Fruit fly (Drosophila melanogaster) whole organism, embryonic: ENCODE measurements around the gene CG5021.

Experiments
- ATbp ChIP-seq: fragments of 200-800 bp; sonication (Bioruptor generic); optimal IDR thresholded peaks from 2 replicates; lab custom pipeline; 2017; ENCODE audit warnings: missing biosample characterization, mild to moderate bottlenecking, missing genetic modification characterization, missing genetic modification reagents
- Atf6 ChIP-seq: fragments of 200-800 bp; sonication (Bioruptor generic); IDR thresholded peaks from 2 replicates; pipeline ENCODE4 v1.3.6; 2022; ENCODE audit warnings: missing biosample characterization, missing genetic modification characterization
- Awh ChIP-seq: fragments of 200-800 bp; sonication (Bioruptor generic); IDR thresholded peaks from 2 replicates; pipeline ENCODE4, ENCODE4 v1.3.6; 2022; ENCODE audit warnings: missing biosample characterization, missing genetic modification characterization
- Blimp-1 ChIP-seq: fragments of 200-800 bp; sonication (Bioruptor generic); optimal IDR thresholded peaks from 3 replicates; lab custom pipeline; 2018; ENCODE audit warnings: missing biosample characterization, missing genetic modification characterization, mild to moderate bottlenecking, moderate library complexity, missing genetic modification reagents
- CG11398 ChIP-seq: fragments of 200-800 bp; sonication (Bioruptor generic); optimal IDR thresholded peaks from 2 replicates; lab custom pipeline; 2016; ENCODE audit warnings: missing biosample characterization, missing genetic modification characterization
- CG13287 ChIP-seq: fragments of 200-800 bp; sonication (Bioruptor generic); IDR thresholded peaks from 2 replicates; pipeline ENCODE4 v1.3.6; 2022; ENCODE audit warnings: missing biosample characterization, missing genetic modification characterization; ENCODE audit not compliant: partially characterized antibody
- CG15696 ChIP-seq: fragments of 200-800 bp; sonication (Bioruptor generic); optimal IDR thresholded peaks from 2 replicates; lab custom pipeline; 2019; ENCODE audit warnings: missing biosample characterization, mild to moderate bottlenecking, missing genetic modification characterization, moderate library complexity
- CG1647 ChIP-seq: fragments of 200-800 bp; sonication (Bioruptor generic); optimal IDR thresholded peaks from 3 replicates; lab custom pipeline; 2016; ENCODE audit warnings: missing biosample characterization, missing genetic modification characterization
- CG16815 ChIP-seq: fragments of 200-800 bp; sonication (Bioruptor generic); optimal IDR thresholded peaks from 3 replicates; lab custom pipeline; 2017; ENCODE audit warnings: missing biosample characterization, mild to moderate bottlenecking, missing genetic modification characterization
- CG17186 ChIP-seq: fragments of 200-800 bp; sonication (Bioruptor generic); optimal IDR thresholded peaks from 3 replicates; lab custom pipeline; 2017; ENCODE audit warnings: missing biosample characterization, missing genetic modification reagents, missing genetic modification characterization
- CG17359 ChIP-seq: fragments of 200-800 bp; sonication (Bioruptor generic); optimal IDR thresholded peaks from 3 replicates; lab custom pipeline; 2018; ENCODE audit warnings: missing biosample characterization, mild to moderate bottlenecking, missing genetic modification characterization, moderate library complexity
- CG5180 ChIP-seq: fragments of 200-800 bp; sonication (Bioruptor generic); optimal IDR thresholded peaks from 3 replicates; lab custom pipeline; 2017; ENCODE audit warnings: missing biosample characterization, missing genetic modification characterization, mild to moderate bottlenecking, moderate library complexity, missing genetic modification reagents
- CG8281 ChIP-seq: fragments of 200-800 bp; sonication (Bioruptor generic); optimal IDR thresholded peaks from 2 replicates; lab custom pipeline; 2018; ENCODE audit warnings: missing biosample characterization, mild to moderate bottlenecking, missing genetic modification characterization, moderate library complexity
- CG8924 ChIP-seq: fragments of 200-800 bp; optimal IDR thresholded peaks from 3 replicates; lab custom pipeline; 2019; ENCODE audit warnings: missing biosample characterization, mild to moderate bottlenecking, missing genetic modification characterization, moderate library complexity
- CTCF ChIP-seq: fragments of 200-800 bp; sonication (Bioruptor generic); optimal IDR thresholded peaks from 2 replicates; lab custom pipeline; 2017; ENCODE audit warnings: missing biosample characterization, mild to moderate bottlenecking, missing genetic modification characterization, moderate library complexity
- Dad ChIP-seq: fragments of 200-800 bp; sonication (Bioruptor generic); optimal IDR thresholded peaks from 3 replicates; lab custom pipeline; 2016; ENCODE audit warnings: missing biosample characterization, missing genetic modification characterization
- E2f1 ChIP-seq: fragments of 200-800 bp; sonication (Bioruptor generic); IDR thresholded peaks from 2 replicates; pipeline ENCODE4 v1.3.6; 2022; ENCODE audit warnings: missing biosample characterization, missing genetic modification characterization
- Ets65A ChIP-seq: fragments of 200-800 bp; sonication (Bioruptor generic); peaks from one replicate; lab custom pipeline; 2016; ENCODE audit warnings: missing biosample characterization, missing genetic modification characterization
- Fer1 ChIP-seq: fragments of 200-800 bp; sonication (Bioruptor generic); optimal IDR thresholded peaks from 2 replicates; lab custom pipeline; 2017; ENCODE audit warnings: missing biosample characterization, mild to moderate bottlenecking, missing genetic modification characterization
- Hr3 ChIP-seq: fragments of 200-800 bp; sonication (Bioruptor generic); optimal IDR thresholded peaks from 3 replicates; lab custom pipeline; 2016; ENCODE audit warnings: missing biosample characterization, missing genetic modification characterization
- Lhr ChIP-seq: fragments of 200-800 bp; sonication (Bioruptor generic); optimal IDR thresholded peaks from 3 replicates; lab custom pipeline; 2017; ENCODE audit warnings: mild to moderate bottlenecking, missing biosample characterization, missing genetic modification reagents, missing genetic modification characterization
- Lim3 ChIP-seq: fragments of 200-800 bp; sonication (Bioruptor generic); IDR thresholded peaks from 2 replicates; pipeline ENCODE4 v1.3.6; 2022; ENCODE audit warnings: missing biosample characterization, missing genetic modification characterization
- Med ChIP-seq: fragments of 200-800 bp; sonication (Bioruptor generic); peaks from one replicate; lab custom pipeline; 2016; ENCODE audit warnings: missing biosample characterization, missing genetic modification characterization, mild to moderate bottlenecking, inconsistent platforms, moderate library complexity
- Meics ChIP-seq: fragments of 200-800 bp; sonication (Bioruptor generic); optimal IDR thresholded peaks from 2 replicates; lab custom pipeline; 2017; ENCODE audit warnings: missing biosample characterization, mild to moderate bottlenecking, missing genetic modification characterization
- Opbp ChIP-seq: fragments of 200-800 bp; sonication (Bioruptor generic); IDR thresholded peaks from 3 replicates; pipeline ENCODE4 v1.3.6; 2022; ENCODE audit warnings: missing biosample characterization, missing genetic modification characterization; ENCODE audit not compliant: partially characterized antibody
- Rx ChIP-seq: fragments of 200-800 bp; sonication (Bioruptor generic); IDR thresholded peaks from 2 replicates; pipeline ENCODE4 v1.3.6; 2022; ENCODE audit warnings: missing biosample characterization, missing genetic modification characterization
- Xbp1 ChIP-seq: fragments of 200-800 bp; sonication (Bioruptor generic); optimal IDR thresholded peaks from 3 replicates; lab custom pipeline; 2016; ENCODE audit warnings: missing biosample characterization, mild to moderate bottlenecking, missing genetic modification characterization
- al ChIP-seq: fragments of 200-800 bp; sonication (Bioruptor generic); IDR thresholded peaks from 2 replicates; pipeline ENCODE4 v1.3.6; 2022; ENCODE audit warnings: missing biosample characterization, missing genetic modification characterization
- ash1 ChIP-seq: fragments of 200-800 bp; sonication (Bioruptor generic); optimal IDR thresholded peaks from 2 replicates; lab custom pipeline; 2018; ENCODE audit warnings: missing biosample characterization, mild to moderate bottlenecking, missing genetic modification characterization
- az2 ChIP-seq: fragments of 200-800 bp; sonication (Bioruptor generic); optimal IDR thresholded peaks from 3 replicates; lab custom pipeline; 2016; ENCODE audit warnings: missing biosample characterization, missing genetic modification characterization
- bab2 ChIP-seq: fragments of 200-800 bp; sonication (Bioruptor generic); optimal IDR thresholded peaks from 2 replicates; lab custom pipeline; 2016; ENCODE audit warnings: missing biosample characterization, missing genetic modification characterization
- bowl ChIP-seq: fragments of 200-800 bp; sonication (Bioruptor generic); IDR thresholded peaks from 2 replicates; pipeline ENCODE4 v1.3.6; 2022; ENCODE audit warnings: missing biosample characterization, missing genetic modification characterization
- cg ChIP-seq: fragments of 200-800 bp; sonication (Bioruptor generic); optimal IDR thresholded peaks from 3 replicates; lab custom pipeline; 2019; ENCODE audit warnings: missing biosample characterization, mild to moderate bottlenecking, missing genetic modification characterization, moderate library complexity
- ci ChIP-seq: fragments of 200-800 bp; sonication (Bioruptor generic); IDR thresholded peaks from 3 replicates; pipeline ENCODE4 v1.3.6; 2022; ENCODE audit warnings: missing biosample characterization, missing genetic modification characterization
- croc ChIP-seq: fragments of 200-800 bp; sonication (Bioruptor generic); conservative IDR thresholded peaks from 3 replicates; pipeline ENCODE4 v1.3.6; 2022; ENCODE audit warnings: missing biosample characterization, missing genetic modification characterization
- fd96Cb ChIP-seq: fragments of 200-800 bp; sonication (Bioruptor generic); optimal IDR thresholded peaks from 2 replicates; lab custom pipeline; 2018; ENCODE audit warnings: missing biosample characterization, mild to moderate bottlenecking, missing genetic modification characterization, moderate library complexity
- ftz-f1 ChIP-seq: fragments of 200-800 bp; sonication (Bioruptor generic); optimal IDR thresholded peaks from 2 replicates; lab custom pipeline; 2016; ENCODE audit warnings: missing biosample characterization, missing genetic modification characterization
- gsb-n ChIP-seq: fragments of 200-800 bp; sonication (Bioruptor generic); optimal IDR thresholded peaks from 3 replicates; lab custom pipeline; 2018; ENCODE audit warnings: missing biosample characterization, mild to moderate bottlenecking, missing genetic modification characterization
- lbe ChIP-seq: fragments of 200-800 bp; sonication (Bioruptor generic); optimal IDR thresholded peaks from 2 replicates; lab custom pipeline; 2016; ENCODE audit warnings: missing biosample characterization, mild to moderate bottlenecking, missing genetic modification characterization
- maf-S ChIP-seq: fragments of 200-800 bp; sonication (Bioruptor generic); optimal IDR thresholded peaks from 2 replicates; lab custom pipeline; 2016; ENCODE audit warnings: missing biosample characterization, missing genetic modification characterization
- peb ChIP-seq: fragments of 200-800 bp; sonication (Bioruptor generic); IDR thresholded peaks from 2 replicates; pipeline ENCODE4 v1.3.6; 2022; ENCODE audit warnings: missing biosample characterization, missing genetic modification characterization
- pfk ChIP-seq: fragments of 200-800 bp; sonication (Bioruptor generic); optimal IDR thresholded peaks from 2 replicates; lab custom pipeline; 2018; ENCODE audit warnings: missing biosample characterization, mild to moderate bottlenecking, missing genetic modification characterization, moderate library complexity
- rib ChIP-seq: fragments of 200-800 bp; sonication (Bioruptor generic); IDR thresholded peaks from 2 replicates; pipeline ENCODE4 v1.3.6; 2022; ENCODE audit warnings: missing biosample characterization, missing genetic modification characterization
- run ChIP-seq: fragments of 200-800 bp; sonication (Bioruptor generic); optimal IDR thresholded peaks from 3 replicates; lab custom pipeline; 2018; ENCODE audit warnings: missing biosample characterization, mild to moderate bottlenecking, missing genetic modification characterization
- slp2 ChIP-seq: fragments of 200-800 bp; sonication (Bioruptor generic); optimal IDR thresholded peaks from 2 replicates; lab custom pipeline; 2016; ENCODE audit warnings: missing biosample characterization, missing genetic modification characterization
- ssp ChIP-seq: fragments of 200-800 bp; sonication (Bioruptor generic); IDR thresholded peaks from 2 replicates; pipeline ENCODE4 v1.3.6; 2022; ENCODE audit warnings: missing biosample characterization, missing genetic modification characterization
- tgo ChIP-seq: fragments of 200-800 bp; sonication (Bioruptor generic); IDR thresholded peaks from 3 replicates; pipeline ENCODE4 v1.3.6; 2022; ENCODE audit warnings: missing biosample characterization, missing genetic modification characterization
- toy ChIP-seq: fragments of 200-800 bp; sonication (Bioruptor generic); IDR thresholded peaks from 2 replicates; pipeline ENCODE4 v1.3.6; 2022; ENCODE audit warnings: missing biosample characterization, missing genetic modification characterization
- vfl ChIP-seq: fragments of 200-800 bp; sonication (Bioruptor generic); optimal IDR thresholded peaks from 2 replicates; lab custom pipeline; 2016; ENCODE audit warnings: missing biosample characterization, missing genetic modification characterization
- vvl ChIP-seq: fragments of 200-800 bp; sonication (Bioruptor generic); IDR thresholded peaks from 2 replicates; pipeline ENCODE4 v1.3.6; 2022; ENCODE audit warnings: missing biosample characterization, missing genetic modification characterization

Gene CG5021

dm6 chr3L:8919678-8920077 is 47.0 kb upstream of the CG5021 start:
- TF ChIP-seq ATbp (GFP tag; lab: Kevin White, UChicago) (no peak), CG15696 (tag; lab: Kevin White, UChicago) (no peak), lbe (GFP tag; lab: Kevin White, UChicago) (no peak), fd96Cb (no peak), CG1647 (GFP tag; lab: Kevin White, UChicago) (no peak), CG11398 (GFP tag; lab: Kevin White, UChicago) (no peak), E2f1 (GFP tag; lab: Robert Waterston, UW) (no peak), CTCF (no peak), CG8281 (tag; lab: Kevin White, UChicago) (peak; percentile 50), gsb-n (tag; lab: Kevin White, UChicago) (no peak), rib (no peak), Opbp (GFP tag; lab: Robert Waterston, UW) (no peak), CG13287 (GFP tag; lab: Robert Waterston, UW) (no peak), ci (GFP tag; lab: Robert Waterston, UW) (no peak), slp2 (GFP tag; lab: Kevin White, UChicago) (no peak), cg (GFP tag; lab: Kevin White, UChicago) (peak; percentile 16), Xbp1 (GFP tag; lab: Kevin White, UChicago) (no peak), ssp (GFP tag; lab: Robert Waterston, UW) (no peak), bab2 (GFP tag; lab: Kevin White, UChicago) (no peak), Meics (no peak), peb (GFP tag; lab: Robert Waterston, UW) (no peak), Blimp-1 (GFP tag; lab: Kevin White, UChicago) (peak; percentile 62), az2 (GFP tag; lab: Kevin White, UChicago) (no peak), run (tag; lab: Kevin White, UChicago) (no peak), tgo (GFP tag; lab: Robert Waterston, UW) (no peak), Ets65A (no peak), Awh (GFP tag; lab: Robert Waterston, UW) (peak; percentile 60; the same call in 1 of the 2 replicates), ftz-f1 (no peak), vvl (GFP tag; lab: Robert Waterston, UW) (peak; percentile 20; the same call in 1 of the 2 replicates), ash1 (GFP tag; lab: Kevin White, UChicago) (no peak), Atf6 (no peak), CG8924 (no peak), CG17186 (GFP tag; lab: Kevin White, UChicago) (no peak), al (GFP tag; lab: Robert Waterston, UW) (no peak), Hr3 (GFP tag; lab: Kevin White, UChicago) (no peak), Lim3 (GFP tag; lab: Robert Waterston, UW) (no peak), Lhr (GFP tag; lab: Kevin White, UChicago) (no peak), CG16815 (no peak), pfk (GFP tag; lab: Kevin White, UChicago) (no peak), Med (peak; percentile 1), CG17359 (no peak), vfl (GFP tag; lab: Kevin White, UChicago) (no peak), croc (GFP tag; lab: Robert Waterston, UW) (no peak), Fer1 (GFP tag; lab: Kevin White, UChicago) (no peak), Dad (GFP tag; lab: Kevin White, UChicago) (no peak), CG5180 (GFP tag; lab: Kevin White, UChicago) (no peak), bowl (GFP tag; lab: Robert Waterston, UW) (no peak), Rx (GFP tag; lab: Robert Waterston, UW) (no peak), maf-S (GFP tag; lab: Kevin White, UChicago) (no peak), toy (GFP tag; lab: Robert Waterston, UW) (no peak)
